Fruit fly (Drosophila melanogaster) whole organism, wandering third instar larva: ENCODE measurements around the gene Phs.

Source experiments
- Abd-B ChIP-seq: fragments of >200 bp; optimal IDR thresholded peaks from 2 replicates; lab custom pipeline; 2017; ENCODE audit warnings: missing biosample characterization, missing genetic modification characterization
- CG32264 ChIP-seq: fragments of 200-800 bp; sonication (Bioruptor generic); optimal IDR thresholded peaks from 2 replicates; lab custom pipeline; 2016; ENCODE audit warnings: missing biosample characterization, missing genetic modification characterization
- CG9705 ChIP-seq: fragments of 200-800 bp; sonication (Bioruptor generic); optimal IDR thresholded peaks from 2 replicates; lab custom pipeline; 2018; ENCODE audit warnings: missing biosample characterization, mild to moderate bottlenecking, missing genetic modification characterization
- CrebA ChIP-seq: fragments of 200-800 bp; sonication (Bioruptor generic); optimal IDR thresholded peaks from 2 replicates; lab custom pipeline; 2016; ENCODE audit warnings: missing biosample characterization, mild to moderate bottlenecking, missing genetic modification characterization, borderline replicate concordance
- Dfd ChIP-seq: fragments of >200 bp; optimal IDR thresholded peaks from 2 replicates; lab custom pipeline; 2017; ENCODE audit warnings: missing biosample characterization, missing genetic modification characterization
- Dif ChIP-seq: fragments of 200-275, 200-300 bp; sonication (Bioruptor generic); optimal IDR thresholded peaks from 2 replicates; lab custom pipeline; 2018; ENCODE audit warnings: missing biosample characterization, missing genetic modification characterization; ENCODE audit not compliant: partially characterized antibody
- GATAd ChIP-seq: sonication (Bioruptor generic); optimal IDR thresholded peaks from 2 replicates; lab custom pipeline; 2016; ENCODE audit warnings: missing biosample characterization, missing genetic modification characterization
- HLH106 ChIP-seq: fragments of 200-800 bp; optimal IDR thresholded peaks from 3 replicates; lab custom pipeline; 2019; ENCODE audit warnings: missing biosample characterization, mild to moderate bottlenecking, missing genetic modification characterization, moderate library complexity
- Hnf4 ChIP-seq: fragments of 200-800 bp; sonication (Bioruptor generic); optimal IDR thresholded peaks from 2 replicates; lab custom pipeline; 2016; ENCODE audit warnings: missing biosample characterization, mild to moderate bottlenecking, missing genetic modification characterization
- Hr78 ChIP-seq: fragments of >200 bp; optimal IDR thresholded peaks from 2 replicates; lab custom pipeline; 2017; ENCODE audit warnings: missing biosample characterization, missing genetic modification characterization
- Hr83 ChIP-seq: fragments of 200-300 bp; sonication (Bioruptor generic); optimal IDR thresholded peaks from 2 replicates; lab custom pipeline; 2016; ENCODE audit warnings: missing biosample characterization, mild to moderate bottlenecking, missing genetic modification characterization, moderate library complexity; ENCODE audit not compliant: poor library complexity, severe bottlenecking
- Jra ChIP-seq: sonication (Bioruptor generic); optimal IDR thresholded peaks from 2 replicates; lab custom pipeline; 2016; ENCODE audit warnings: missing biosample characterization, missing genetic modification characterization
- Mio ChIP-seq: sonication (Bioruptor generic); optimal IDR thresholded peaks from 2 replicates; lab custom pipeline; 2016; ENCODE audit warnings: missing biosample characterization, missing genetic modification characterization
- Myc ChIP-seq: fragments of >200 bp; optimal IDR thresholded peaks from 2 replicates; lab custom pipeline; 2017
- N ChIP-seq: fragments of >200 bp; optimal IDR thresholded peaks from 2 replicates; lab custom pipeline; 2018; ENCODE audit warnings: missing biosample characterization, missing external identifiers, missing genetic modification characterization
- OdsH ChIP-seq: fragments of 200-800 bp; sonication (Bioruptor generic); optimal IDR thresholded peaks from 2 replicates; lab custom pipeline; 2016; ENCODE audit warnings: missing biosample characterization, mild to moderate bottlenecking, missing genetic modification characterization
- Rel ChIP-seq, 2 experiments: fragments of 200-800 bp; sonication (Bioruptor generic) in 1 of 2; optimal IDR thresholded peaks; 2 replicates in 1 of 2; 3 replicates in 1 of 2; lab custom pipeline; 2016 to 2019; ENCODE audit warnings: mild to moderate bottlenecking in 2 of 2, missing biosample characterization in 2 of 2, missing genetic modification characterization in 2 of 2, moderate library complexity in 1 of 2
- Sp1 ChIP-seq: fragments of 200-800 bp; sonication (Bioruptor generic); optimal IDR thresholded peaks from 3 replicates; lab custom pipeline; 2019; ENCODE audit warnings: missing biosample characterization, mild to moderate bottlenecking, missing genetic modification characterization, moderate library complexity
- Vsx2 ChIP-seq: fragments of 200-300, 225-300 bp; sonication (Bioruptor generic); optimal IDR thresholded peaks from 2 replicates; lab custom pipeline; 2018; ENCODE audit warnings: missing biosample characterization, missing genetic modification characterization; ENCODE audit not compliant: partially characterized antibody
- br ChIP-seq: fragments of 200-800 bp; sonication (Bioruptor generic); optimal IDR thresholded peaks from 2 replicates; lab custom pipeline; 2016; ENCODE audit warnings: missing biosample characterization, missing genetic modification characterization
- brk ChIP-seq: fragments of 200-800 bp; sonication (Bioruptor generic); optimal IDR thresholded peaks from 2 replicates; lab custom pipeline; 2016; ENCODE audit warnings: missing biosample characterization, mild to moderate bottlenecking, missing genetic modification characterization
- dl ChIP-seq, 2 experiments: fragments of 175-275, 200-275 bp in 1 of 2; fragments of 200-275 bp in 1 of 2; sonication (Bioruptor generic); optimal IDR thresholded peaks; lab custom pipeline; 2018; ENCODE audit warnings: mild to moderate bottlenecking in 2 of 2, missing biosample characterization in 2 of 2, missing genetic modification characterization in 2 of 2, moderate library complexity in 2 of 2; ENCODE audit not compliant: partially characterized antibody in 2 of 2, insufficient read depth in 1 of 2
- dmrt93B ChIP-seq: fragments of 200-800 bp; sonication (Bioruptor generic); optimal IDR thresholded peaks from 2 replicates; lab custom pipeline; 2018; ENCODE audit warnings: missing biosample characterization, mild to moderate bottlenecking, missing genetic modification characterization
- dsf ChIP-seq: sonication (Bioruptor generic); optimal IDR thresholded peaks from 2 replicates; lab custom pipeline; 2016; ENCODE audit warnings: missing biosample characterization, missing genetic modification characterization, borderline replicate concordance
- ey ChIP-seq: fragments of 200-800 bp; sonication (Bioruptor generic); optimal IDR thresholded peaks from 2 replicates; lab custom pipeline; 2016; ENCODE audit warnings: missing biosample characterization, missing genetic modification characterization
- foxo ChIP-seq, 2 experiments: fragments of 200-800 bp; sonication (Bioruptor generic); optimal IDR thresholded peaks; 2 replicates in 1 of 2; 3 replicates in 1 of 2; lab custom pipeline; 2016 to 2017; ENCODE audit warnings: missing biosample characterization in 2 of 2, missing genetic modification characterization in 2 of 2
- fru ChIP-seq: fragments of 200-800 bp; sonication (Bioruptor generic); optimal IDR thresholded peaks from 3 replicates; lab custom pipeline; 2016; ENCODE audit warnings: missing biosample characterization, mild to moderate bottlenecking, missing genetic modification characterization
- h ChIP-seq: fragments of 200-800 bp; sonication (Bioruptor generic); optimal IDR thresholded peaks from 3 replicates; lab custom pipeline; 2016; ENCODE audit warnings: missing biosample characterization, mild to moderate bottlenecking, missing genetic modification characterization
- jim ChIP-seq: fragments of 175-275, 200-325 bp; sonication (Bioruptor generic); optimal IDR thresholded peaks from 2 replicates; lab custom pipeline; 2016; ENCODE audit warnings: missing biosample characterization, mild to moderate bottlenecking, missing genetic modification characterization
- lola ChIP-seq: fragments of >200 bp; optimal IDR thresholded peaks from 2 replicates; lab custom pipeline; 2017; ENCODE audit warnings: missing biosample characterization, missing genetic modification characterization
- pan ChIP-seq: fragments of >200 bp; optimal IDR thresholded peaks from 2 replicates; lab custom pipeline; 2017
- psq ChIP-seq: fragments of 200-800 bp; sonication (Bioruptor generic); optimal IDR thresholded peaks from 3 replicates; lab custom pipeline; 2017; ENCODE audit warnings: missing biosample characterization, mild to moderate bottlenecking, missing genetic modification characterization, moderate library complexity
- rgr ChIP-seq: fragments of 200-800 bp; sonication (Bioruptor generic); optimal IDR thresholded peaks from 3 replicates; lab custom pipeline; 2016; ENCODE audit warnings: missing biosample characterization, mild to moderate bottlenecking, missing genetic modification characterization
- sage ChIP-seq: fragments of 200-800 bp; sonication (Bioruptor generic); optimal IDR thresholded peaks from 2 replicates; lab custom pipeline; 2016; ENCODE audit warnings: missing biosample characterization, mild to moderate bottlenecking, missing genetic modification characterization
- sv ChIP-seq: fragments of 200-800 bp; sonication (Bioruptor generic); optimal IDR thresholded peaks from 3 replicates; lab custom pipeline; 2016; ENCODE audit warnings: missing biosample characterization, missing genetic modification characterization
- tai ChIP-seq: sonication (Bioruptor generic); optimal IDR thresholded peaks from 2 replicates; lab custom pipeline; 2016; ENCODE audit warnings: missing biosample characterization, missing genetic modification characterization
- usp ChIP-seq: fragments of >200 bp; optimal IDR thresholded peaks from 2 replicates; lab custom pipeline; 2017; ENCODE audit warnings: missing biosample characterization, missing genetic modification characterization
- woc ChIP-seq: sonication (Bioruptor generic); optimal IDR thresholded peaks from 2 replicates; lab custom pipeline; 2016; ENCODE audit warnings: missing biosample characterization, mild to moderate bottlenecking, missing genetic modification characterization

Gene Phs

DNA sequence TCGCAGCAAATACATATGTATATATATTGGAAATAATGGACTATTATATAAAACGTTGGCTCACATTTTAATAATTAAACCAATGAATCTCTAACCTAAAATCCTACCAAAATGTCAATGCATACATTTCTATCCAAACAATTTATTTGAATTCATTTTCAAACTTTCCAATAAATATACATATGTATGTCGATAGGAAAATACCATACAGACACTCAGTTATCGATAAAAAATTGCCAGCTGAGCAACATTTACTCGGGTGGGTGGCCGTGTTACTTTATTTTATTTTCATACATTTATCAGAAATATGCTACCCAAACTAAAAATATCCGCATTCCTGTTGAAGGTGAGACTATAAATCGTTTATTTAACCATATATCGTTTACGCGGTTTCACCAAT, 43.3 kb upstream of the Phs start, which contains the start of gene Ufsp2:
Gene Ufsp2 (plus strand): TSS at position 214 of the 400 bp plus-strand sequence.
- no peak for TF ChIP-seq GATAd

DNA sequence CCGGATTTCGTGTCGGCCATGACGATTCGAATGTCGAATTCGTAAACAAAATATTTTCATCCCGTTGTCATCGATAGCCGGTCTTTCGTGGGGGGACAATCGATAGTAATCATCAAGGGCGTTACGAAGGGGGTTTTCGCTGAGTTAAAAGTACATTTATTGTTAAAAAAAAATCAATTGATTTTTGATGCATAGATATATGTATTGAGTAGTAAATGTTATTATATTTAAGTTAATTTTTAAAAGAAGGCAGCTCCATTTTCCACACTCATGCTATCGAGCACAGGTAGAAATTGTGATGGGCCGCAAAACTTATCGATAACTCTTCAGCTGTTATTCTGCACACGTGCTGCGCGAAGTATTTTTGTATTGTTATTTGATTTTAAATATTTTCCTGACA, 39.2 kb upstream of the Phs start, which contains the start of the genes mrn and CG12301:
Gene mrn (minus strand): TSS at position 51 of the 400 bp plus-strand sequence.
Gene CG12301 (plus strand): TSS at position 314 of the 400 bp plus-strand sequence.
- TF ChIP-seq woc (GFP tag; lab: Kevin White, UChicago) (no peak), jim (GFP tag; lab: Kevin White, UChicago) (no peak), sage (no peak), Dif (GFP tag; lab: Kevin White, UChicago) (no peak), Mio (GFP tag; lab: Kevin White, UChicago) (no peak), CG9705 (peak; percentile 43), tai (no peak), brk (GFP tag; lab: Kevin White, UChicago) (no peak), Sp1 (no peak), dl (GFP tag; optimal IDR thresholded peaks at IDR 0.05; lab: Kevin White, UChicago; ENCODE audit: insufficient read depth in 1 of 2, partially characterized antibody in 2 of 2) (no peak), psq (GFP tag; lab: Kevin White, UChicago) (peak; percentile 65), Myc (peak; percentile 80), dsf (GFP tag; lab: Kevin White, UChicago) (no peak), Abd-B (no peak), lola (no peak), Hr78 (GFP tag; lab: Kevin White, UChicago) (no peak), CG32264 (no peak), Hr83 (GFP tag; lab: Kevin White, UChicago) (peak; percentile 94), Dfd (GFP tag; lab: Kevin White, UChicago) (no peak), N (GFP tag; lab: Kevin White, UChicago) (no peak), GATAd (no peak), pan (lab: Kevin White, UChicago) (no peak), foxo (GFP tag; optimal IDR thresholded peaks at IDR 0.05; lab: Kevin White, UChicago) (no peak), dmrt93B (GFP tag; lab: Kevin White, UChicago) (no peak), fru (GFP tag; lab: Kevin White, UChicago) (no peak), ey (peak; percentile 81), Hnf4 (GFP tag; lab: Kevin White, UChicago) (no peak), rgr (GFP tag; lab: Kevin White, UChicago) (peak; percentile 87), OdsH (peak; percentile 80), CrebA (no peak), Jra (GFP tag; lab: Kevin White, UChicago) (no peak), br (GFP tag; lab: Kevin White, UChicago) (no peak), h (GFP tag; lab: Kevin White, UChicago) (peak; percentile 97), Vsx2 (GFP tag; lab: Kevin White, UChicago) (no peak), usp (no peak), HLH106 (tag; lab: Kevin White, UChicago) (peak; percentile 93), Rel (GFP tag; optimal IDR thresholded peaks at IDR 0.05; lab: Kevin White, UChicago) (no peak), Rel (tag; optimal IDR thresholded peaks at IDR 0.05; lab: Kevin White, UChicago) (peak; percentile 85), sv (peak; percentile 67)

DNA sequence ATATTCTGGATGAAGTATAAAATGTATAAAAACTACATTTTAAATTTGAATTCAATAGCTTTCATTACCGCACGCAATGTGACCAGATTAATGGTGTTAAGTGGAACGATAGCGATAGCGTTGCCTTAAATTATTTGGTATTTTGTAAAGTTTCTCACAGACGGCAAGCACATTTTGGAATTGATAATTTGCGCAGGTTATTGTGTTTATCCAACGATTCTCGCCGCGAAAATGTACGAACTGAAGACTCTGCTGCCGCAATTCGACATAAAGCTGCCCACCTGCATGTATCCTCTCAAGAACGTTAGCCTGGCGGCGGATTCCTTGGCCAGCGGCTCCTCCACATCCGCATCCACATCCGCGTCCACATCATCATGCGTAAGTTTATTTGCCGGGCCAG, 36.2 kb upstream of the Phs start, which contains the start of gene AIMP2:
Gene AIMP2 (plus strand): TSS at position 135 of the 400 bp plus-strand sequence.
- TF ChIP-seq dsf (GFP tag; lab: Kevin White, UChicago): no peak
- no peak for TF ChIP-seq lola
- no peak for TF ChIP-seq sage
- TF ChIP-seq rgr (GFP tag; lab: Kevin White, UChicago): peak; percentile 44
- TF ChIP-seq psq (GFP tag; lab: Kevin White, UChicago): no peak
- no peak for TF ChIP-seq N (GFP tag; lab: Kevin White, UChicago)
- no peak for TF ChIP-seq Hr83 (GFP tag; lab: Kevin White, UChicago)
